Fruit fly (Drosophila melanogaster): ENCODE measurements around the gene grn.

grn gene

dm6 chr3R:8118781-8119456 lies 62.3 kb downstream of the grn start (continued):
- no peak for TF ChIP-seq pfk (GFP tag; optimal IDR thresholded peaks at IDR 0.05)
- TF ChIP-seq fru (optimal IDR thresholded peaks at IDR 0.05) = no peak
- TF ChIP-seq caup (GFP tag; optimal IDR thresholded peaks at IDR 0.05; ENCODE audit: severe bottlenecking) = no peak
- no peak for TF ChIP-seq rib (GFP tag; IDR thresholded peaks at IDR 0.05)
- no peak for TF ChIP-seq aop (GFP tag; IDR thresholded peaks at IDR 0.05)
- no peak for TF ChIP-seq CG9609 (GFP tag; optimal IDR thresholded peaks at IDR 0.05)
- TF ChIP-seq Hr39 (optimal IDR thresholded peaks at IDR 0.05) = no peak
- TF ChIP-seq Rx (GFP tag; IDR thresholded peaks at IDR 0.05) = peak; percentile 21; the same call in 1 of the 2 replicates
- peak; percentile 60 for TF ChIP-seq sens (GFP tag)
- TF ChIP-seq CG31365 (tag; optimal IDR thresholded peaks at IDR 0.05) = no peak
- no peak for TF ChIP-seq her (GFP tag; optimal IDR thresholded peaks at IDR 0.05)
- peak; percentile 94 for TF ChIP-seq mirr (GFP tag; optimal IDR thresholded peaks at IDR 0.05)
- TF ChIP-seq Vsx1 (GFP tag; optimal IDR thresholded peaks at IDR 0.05) = peak; percentile 59
- peak; percentile 30 for TF ChIP-seq lab (GFP tag; optimal IDR thresholded peaks at IDR 0.05)
- TF ChIP-seq CG8281 (tag; optimal IDR thresholded peaks at IDR 0.05) = no peak
- no peak for TF ChIP-seq Ravus (GFP tag; IDR thresholded peaks at IDR 0.05)
- peak; percentile 28 for TF ChIP-seq CG13296 (GFP tag; optimal IDR thresholded peaks at IDR 0.05)
- no peak for TF ChIP-seq cas (GFP tag; IDR thresholded peaks at IDR 0.05)
- TF ChIP-seq CG18599 (GFP tag; optimal IDR thresholded peaks at IDR 0.05) = no peak
- no peak for TF ChIP-seq tin (GFP tag; optimal IDR thresholded peaks at IDR 0.05)
- peak; percentile 10 for TF ChIP-seq Usf (GFP tag; optimal IDR thresholded peaks at IDR 0.05)
- TF ChIP-seq Ssrp (tag; optimal IDR thresholded peaks at IDR 0.05) = no peak
- TF ChIP-seq zf30C (GFP tag; optimal IDR thresholded peaks at IDR 0.05) = peak; percentile 65
- TF ChIP-seq ci (GFP tag; IDR thresholded peaks at IDR 0.05) = no peak
- TF ChIP-seq CG11247 (GFP tag; IDR thresholded peaks at IDR 0.05) = no peak; the same call in 1 of the 2 replicates
- TF ChIP-seq CG42726 (GFP tag; IDR thresholded peaks at IDR 0.05; ENCODE audit: partially characterized antibody) = no peak
- TF ChIP-seq tgo (GFP tag; IDR thresholded peaks at IDR 0.05) = no peak
- TF ChIP-seq chinmo (GFP tag; IDR thresholded peaks at IDR 0.05; ENCODE audit: partially characterized antibody) = peak; percentile 72; the same call in 1 of the 4 replicates
- no peak for TF ChIP-seq Six4 (GFP tag; optimal IDR thresholded peaks at IDR 0.05)
- no peak for TF ChIP-seq schlank (tag; optimal IDR thresholded peaks at IDR 0.05)
- peak; percentile 98 for TF ChIP-seq exex (tag; optimal IDR thresholded peaks at IDR 0.05)
- TF ChIP-seq unc-4 (GFP tag; IDR thresholded peaks at IDR 0.05; ENCODE audit: partially characterized antibody) = no peak
- no peak for TF ChIP-seq CG8765 (GFP tag; IDR thresholded peaks at IDR 0.05)
- no peak for TF ChIP-seq Chrac-16 (GFP tag; optimal IDR thresholded peaks at IDR 0.05)
- peak; percentile 68 for TF ChIP-seq CG34376 (GFP tag; optimal IDR thresholded peaks at IDR 0.05)
- peak; percentile 57; the same call in 1 of the 3 replicates for TF ChIP-seq sr (GFP tag; IDR thresholded peaks at IDR 0.05)
- peak; percentile 0 for TF ChIP-seq CG1603 (tag; optimal IDR thresholded peaks at IDR 0.05)
- TF ChIP-seq Asciz (GFP tag; optimal IDR thresholded peaks at IDR 0.05) = no peak
- TF ChIP-seq CG2116 (GFP tag; optimal IDR thresholded peaks at IDR 0.05) = no peak
- no peak for TF ChIP-seq Dfd (GFP tag; optimal IDR thresholded peaks at IDR 0.05)
- TF ChIP-seq CG7963 (GFP tag; IDR thresholded peaks at IDR 0.05; ENCODE audit: partially characterized antibody) = no peak
- TF ChIP-seq B-H2 (GFP tag; optimal IDR thresholded peaks at IDR 0.05) = no peak
- no peak for TF ChIP-seq pan (optimal IDR thresholded peaks at IDR 0.05)
- no peak for TF ChIP-seq pan (GFP tag; optimal IDR thresholded peaks at IDR 0.05 in 1 of 2, IDR thresholded peaks at IDR 0.05 in 1 of 2)
- TF ChIP-seq CG6765 (GFP tag; optimal IDR thresholded peaks at IDR 0.05) = no peak
- TF ChIP-seq Lim3 (GFP tag; IDR thresholded peaks at IDR 0.05) = 0 out of 2 replicates have a peak, but pooled peaks have one; percentile 4
- 0 out of 2 replicates have a peak, but pooled peaks have one; percentile 4 for TF ChIP-seq CG14441 (GFP tag; IDR thresholded peaks at IDR 0.05)
- no peak for TF ChIP-seq CG17912 (GFP tag; optimal IDR thresholded peaks at IDR 0.05)

Data from whole organism, embryonic.